Worm (Caenorhabditis elegans) whole organism, L4/young adult: Measurements from ENCODE around the gene F52C9.3.

Source experiments
- W03F9.2 ChIP-seq: fragments of 150-350 bp; optimal IDR thresholded peaks from 2 replicates; lab custom pipeline; 2014; ENCODE audit warnings: missing biosample characterization, missing genetic modification characterization
- him-1 ChIP-seq: sonication (generic microtip); optimal IDR thresholded peaks from 2 replicates; lab custom pipeline; 2016; ENCODE audit warnings: missing genotype, missing genetic modification reagents, missing genetic modification characterization, missing compliant biosample characterization

- TF ChIP-seq W03F9.2 (no peak), him-1 (tag; lab: Kevin White, UChicago) (no peak)
Observed at ce11 chrIII:5290230-5290629, 31.5 kb upstream of the F52C9.3 start.
